Fruit fly (Drosophila melanogaster): ENCODE data around the gene Agpat1.

Agpat1 gene

DNA sequence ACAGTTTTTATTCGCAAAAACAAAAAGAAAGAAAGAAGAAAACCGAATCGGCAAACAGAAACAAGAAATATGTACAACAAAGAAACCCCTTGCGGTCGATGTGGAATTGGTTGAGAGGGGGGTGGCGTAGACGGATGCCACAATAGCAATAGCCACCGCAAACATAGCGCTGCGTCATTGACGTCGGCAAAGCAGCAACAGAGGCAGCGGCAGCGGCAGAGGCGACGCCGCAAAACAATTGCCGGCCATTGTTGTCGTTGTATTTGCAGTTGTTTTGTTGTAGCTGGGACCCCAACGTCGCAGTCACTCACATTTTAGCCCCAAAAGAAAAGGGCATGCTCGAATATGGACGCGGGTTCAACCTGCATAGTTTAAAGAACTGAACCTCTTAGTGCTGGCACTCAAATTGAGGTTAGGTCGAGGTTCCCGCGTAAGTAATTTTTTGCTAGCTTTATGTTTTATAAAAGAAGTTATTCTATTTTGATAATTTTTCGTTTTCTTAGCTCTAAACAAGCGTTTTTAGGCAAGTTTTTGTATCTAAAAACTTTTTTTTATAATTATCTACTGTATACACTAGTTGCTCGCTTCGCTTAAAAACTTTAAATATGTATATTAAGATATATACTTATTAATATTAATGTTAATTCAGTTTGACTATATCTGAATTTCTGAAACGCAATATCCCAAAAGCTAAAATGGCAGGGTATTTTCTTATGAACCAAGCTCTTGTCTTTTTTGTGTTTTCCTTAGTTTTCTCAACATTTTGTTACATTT is 9.3 kb upstream of the Agpat1 start:
- TF ChIP-seq fd96Ca (GFP tag; IDR thresholded peaks at IDR 0.05) (peak; percentile 85), CG34367 (tag; optimal IDR thresholded peaks at IDR 0.05) (peak; percentile 67), CG15710 (tag; optimal IDR thresholded peaks at IDR 0.05) (peak; percentile 84), CG9948 (tag; optimal IDR thresholded peaks at IDR 0.05) (peak; percentile 90), D1 (tag; optimal IDR thresholded peaks at IDR 0.05) (peak; percentile 24), CG14655 (GFP tag; optimal IDR thresholded peaks at IDR 0.05) (peak; percentile 84), Snoo (tag; optimal IDR thresholded peaks at IDR 0.05) (peak; percentile 84), CG32121 (GFP tag; IDR thresholded peaks at IDR 0.05) (peak; percentile 53), CG17806 (tag; optimal IDR thresholded peaks at IDR 0.05) (peak; percentile 76), CG13204 (GFP tag; optimal IDR thresholded peaks at IDR 0.05) (no peak), rn (GFP tag; IDR thresholded peaks at IDR 0.05) (peak; percentile 35; the same call in 1 of the 2 replicates), EcR (GFP tag; optimal IDR thresholded peaks at IDR 0.05) (peak; percentile 29), CG4496 (GFP tag; IDR thresholded peaks at IDR 0.05) (peak; percentile 72; the same call in 2 of the 3 replicates), Pif1A (GFP tag; optimal IDR thresholded peaks at IDR 0.05) (peak; percentile 61), gl (tag; optimal IDR thresholded peaks at IDR 0.05) (no peak), Pif1B (GFP tag; optimal IDR thresholded peaks at IDR 0.05) (peak; percentile 46), Ets98B (GFP tag; IDR thresholded peaks at IDR 0.05) (peak; percentile 32; the same call in 1 of the 2 replicates), CG8159 (tag; optimal IDR thresholded peaks at IDR 0.05) (peak; percentile 85), CG12605 (GFP tag; IDR thresholded peaks at IDR 0.05) (no peak), CG8301 (tag; optimal IDR thresholded peaks at IDR 0.05) (peak; percentile 1), CG10348 (GFP tag; IDR thresholded peaks at IDR 0.05) (0 out of 2 replicates have a peak, but pooled peaks have one; percentile 54)

dm6 chrX:12756374-12756721 is 8.7 kb upstream of the Agpat1 start:
- TF ChIP-seq gl (tag; optimal IDR thresholded peaks at IDR 0.05) (peak; percentile 33), fd96Ca (GFP tag; IDR thresholded peaks at IDR 0.05) (peak; percentile 45; the same call in 1 of the 3 replicates), EcR (GFP tag; optimal IDR thresholded peaks at IDR 0.05) (peak; percentile 81), CG14655 (GFP tag; optimal IDR thresholded peaks at IDR 0.05) (no peak), D1 (tag; optimal IDR thresholded peaks at IDR 0.05) (no peak), Ets98B (GFP tag; IDR thresholded peaks at IDR 0.05) (peak; percentile 15; the same call in 1 of the 2 replicates)

- TF ChIP-seq D1 (tag; optimal IDR thresholded peaks at IDR 0.05): peak; percentile 34
- no peak for TF ChIP-seq fd96Ca (GFP tag; IDR thresholded peaks at IDR 0.05)
- peak; percentile 38; the same call in 1 of the 2 replicates for TF ChIP-seq CG12605 (GFP tag; IDR thresholded peaks at IDR 0.05)
- TF ChIP-seq CG32121 (GFP tag; IDR thresholded peaks at IDR 0.05): no peak
- TF ChIP-seq CG17806 (tag; optimal IDR thresholded peaks at IDR 0.05): no peak
- no peak; the same call in 1 of the 2 replicates for TF ChIP-seq Ets98B (GFP tag; IDR thresholded peaks at IDR 0.05)
- TF ChIP-seq Snoo (tag; optimal IDR thresholded peaks at IDR 0.05): no peak
- TF ChIP-seq EcR (GFP tag; optimal IDR thresholded peaks at IDR 0.05): no peak
- TF ChIP-seq CG15710 (tag; optimal IDR thresholded peaks at IDR 0.05): no peak
- peak; percentile 56; the same call in 2 of the 3 replicates for TF ChIP-seq CG4496 (GFP tag; IDR thresholded peaks at IDR 0.05)
- TF ChIP-seq CG9948 (tag; optimal IDR thresholded peaks at IDR 0.05): no peak
- TF ChIP-seq gl (tag; optimal IDR thresholded peaks at IDR 0.05): peak; percentile 17
- TF ChIP-seq Pif1B (GFP tag; optimal IDR thresholded peaks at IDR 0.05): no peak
- no peak for TF ChIP-seq CG8159 (tag; optimal IDR thresholded peaks at IDR 0.05)
- TF ChIP-seq CG8301 (tag; optimal IDR thresholded peaks at IDR 0.05): peak; percentile 1
- TF ChIP-seq CG14655 (GFP tag; optimal IDR thresholded peaks at IDR 0.05): no peak
- TF ChIP-seq CG34367 (tag; optimal IDR thresholded peaks at IDR 0.05): peak; percentile 22
- no peak for TF ChIP-seq CG13204 (GFP tag; optimal IDR thresholded peaks at IDR 0.05)
- TF ChIP-seq CG10348 (GFP tag; IDR thresholded peaks at IDR 0.05): no peak
- TF ChIP-seq rn (GFP tag; IDR thresholded peaks at IDR 0.05): no peak
- no peak for TF ChIP-seq Pif1A (GFP tag; optimal IDR thresholded peaks at IDR 0.05)
These were observed 8.0 kb upstream of the Agpat1 start for dm6 chrX:12757075-12757474.

DNA sequence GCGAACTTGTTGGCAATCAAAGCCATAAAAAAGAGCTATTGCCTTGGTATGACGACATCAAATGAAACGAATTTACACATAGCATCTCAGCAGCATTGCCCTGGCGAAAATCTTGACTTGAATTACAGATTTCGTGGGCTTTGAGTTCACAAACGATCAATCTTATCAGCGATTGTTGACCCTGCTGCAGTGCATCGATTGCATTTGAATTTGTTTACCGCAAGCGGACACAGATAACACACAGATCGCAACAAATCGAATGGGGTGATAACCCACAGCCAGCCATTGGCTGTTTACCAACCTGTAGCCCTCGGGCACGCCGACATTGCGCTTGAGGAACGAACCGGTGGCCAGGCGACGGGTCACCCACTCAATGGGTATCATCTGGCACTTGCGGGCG is 5.9 kb upstream of the Agpat1 start:
- TF ChIP-seq Snoo (tag; optimal IDR thresholded peaks at IDR 0.05): no peak
- no peak for TF ChIP-seq CG34367 (tag; optimal IDR thresholded peaks at IDR 0.05)
- TF ChIP-seq EcR (GFP tag; optimal IDR thresholded peaks at IDR 0.05): peak; percentile 56
- TF ChIP-seq gl (tag; optimal IDR thresholded peaks at IDR 0.05): no peak
- no peak for TF ChIP-seq Pif1B (GFP tag; optimal IDR thresholded peaks at IDR 0.05)

DNA sequence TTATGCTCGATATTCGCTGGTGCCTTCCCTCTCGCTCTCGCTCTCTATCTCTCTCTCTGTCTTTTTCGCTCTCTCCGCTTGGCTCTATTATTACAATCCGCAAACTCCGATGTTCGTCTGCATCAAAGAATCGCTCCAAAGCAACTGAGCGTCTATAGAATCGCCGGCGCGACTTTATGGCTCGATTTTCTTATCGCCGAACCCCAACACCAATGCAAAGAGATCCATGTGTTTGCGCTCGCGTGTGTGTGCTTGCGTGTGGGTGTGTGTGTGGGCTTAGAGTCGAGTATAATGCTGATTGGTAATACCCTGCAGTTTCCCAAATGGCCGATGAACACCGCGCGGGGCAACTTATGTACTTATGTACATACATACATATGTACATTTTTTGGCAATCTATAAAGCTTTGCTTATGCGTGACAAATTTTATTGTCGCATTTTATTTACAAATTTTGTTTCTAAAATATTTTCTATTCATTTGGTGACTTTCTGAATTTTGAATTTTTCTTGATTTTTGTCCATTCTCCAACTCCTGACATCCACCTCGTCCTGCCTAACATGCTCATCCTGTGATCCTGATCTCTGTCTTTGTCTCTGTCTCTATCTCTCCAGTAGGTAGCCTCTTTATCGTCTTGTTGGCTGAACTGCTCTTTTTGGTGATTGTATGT is 4.5 kb upstream of the Agpat1 start, which contains the start of gene Paics:
Gene Paics (minus strand): TSS at position 152 of the 668 bp plus-strand sequence.
- TF ChIP-seq CG34367 (tag; optimal IDR thresholded peaks at IDR 0.05): peak; percentile 57
- no peak for TF ChIP-seq CG13204 (GFP tag; optimal IDR thresholded peaks at IDR 0.05)
- TF ChIP-seq Pif1A (GFP tag; optimal IDR thresholded peaks at IDR 0.05): peak; percentile 72
- peak; percentile 75; the same call in 2 of the 3 replicates for TF ChIP-seq fd96Ca (GFP tag; IDR thresholded peaks at IDR 0.05)
- peak; percentile 55 for TF ChIP-seq CG15710 (tag; optimal IDR thresholded peaks at IDR 0.05)
- TF ChIP-seq CG4496 (GFP tag; IDR thresholded peaks at IDR 0.05): peak; percentile 64
- TF ChIP-seq CG8301 (tag; optimal IDR thresholded peaks at IDR 0.05): peak; percentile 40
- no peak for TF ChIP-seq CG10348 (GFP tag; IDR thresholded peaks at IDR 0.05)
- peak; percentile 54 for TF ChIP-seq Ets98B (GFP tag; IDR thresholded peaks at IDR 0.05)
- TF ChIP-seq CG14655 (GFP tag; optimal IDR thresholded peaks at IDR 0.05): peak; percentile 74
- peak; percentile 49; the same call in 1 of the 2 replicates for TF ChIP-seq rn (GFP tag; IDR thresholded peaks at IDR 0.05)
- TF ChIP-seq CG32121 (GFP tag; IDR thresholded peaks at IDR 0.05): no peak
- TF ChIP-seq Snoo (tag; optimal IDR thresholded peaks at IDR 0.05): peak; percentile 59
- TF ChIP-seq EcR (GFP tag; optimal IDR thresholded peaks at IDR 0.05): peak; percentile 16
- TF ChIP-seq D1 (tag; optimal IDR thresholded peaks at IDR 0.05): no peak
- peak; percentile 67 for TF ChIP-seq Pif1B (GFP tag; optimal IDR thresholded peaks at IDR 0.05)
- peak; percentile 42 for TF ChIP-seq CG17806 (tag; optimal IDR thresholded peaks at IDR 0.05)
- no peak for TF ChIP-seq CG12605 (GFP tag; IDR thresholded peaks at IDR 0.05)
- TF ChIP-seq CG8159 (tag; optimal IDR thresholded peaks at IDR 0.05): peak; percentile 61
- peak; percentile 50 for TF ChIP-seq CG9948 (tag; optimal IDR thresholded peaks at IDR 0.05)
- TF ChIP-seq gl (tag; optimal IDR thresholded peaks at IDR 0.05): peak; percentile 14
